Fruit fly (Drosophila melanogaster) whole organism, prepupa: ENCODE data around the gene CG34398.

ENCODE experiments used
- Blimp-1 ChIP-seq: fragments of 200-800 bp; sonication (Bioruptor generic); optimal IDR thresholded peaks from 3 replicates; lab custom pipeline; 2017; ENCODE audit warnings: missing biosample characterization, missing genetic modification characterization, mild to moderate bottlenecking, moderate library complexity, missing genetic modification reagents
- CG10631 ChIP-seq: fragments of 200-800 bp; sonication (Bioruptor generic); optimal IDR thresholded peaks from 2 replicates; lab custom pipeline; 2016; ENCODE audit warnings: missing biosample characterization, missing genetic modification characterization
- CG11294 ChIP-seq: fragments of 200-800 bp; sonication (Bioruptor generic); IDR thresholded peaks from 2 replicates; pipeline ENCODE4 v1.3.6; 2022; ENCODE audit warnings: missing biosample characterization, missing genetic modification characterization
- CG11762 ChIP-seq: fragments of 200-800 bp; sonication (Bioruptor generic); optimal IDR thresholded peaks from 3 replicates; lab custom pipeline; 2016; ENCODE audit warnings: missing biosample characterization, missing genetic modification characterization; ENCODE audit not compliant: insufficient read depth
- CG11902 ChIP-seq: fragments of 200-800 bp; sonication (Bioruptor generic); optimal IDR thresholded peaks from 3 replicates; lab custom pipeline; 2016; ENCODE audit warnings: missing biosample characterization, missing genetic modification characterization
- CG1621 ChIP-seq: fragments of 200-800 bp; sonication (Bioruptor generic); optimal IDR thresholded peaks from 3 replicates; lab custom pipeline; 2018; ENCODE audit warnings: missing biosample characterization, mild to moderate bottlenecking, missing genetic modification characterization
- CG16779 ChIP-seq: fragments of 200-800 bp; sonication (Bioruptor generic); optimal IDR thresholded peaks from 3 replicates; lab custom pipeline; 2017; ENCODE audit warnings: missing biosample characterization, mild to moderate bottlenecking, missing genetic modification characterization
- CG3032 ChIP-seq: fragments of 200-800 bp; optimal IDR thresholded peaks from 2 replicates; lab custom pipeline; 2019; ENCODE audit warnings: missing biosample characterization, mild to moderate bottlenecking, missing genetic modification characterization, moderate library complexity
- CG31627 ChIP-seq: fragments of 200-800 bp; sonication (Bioruptor generic); optimal IDR thresholded peaks from 3 replicates; lab custom pipeline; 2016; ENCODE audit warnings: missing biosample characterization, missing genetic modification characterization
- CG32006 ChIP-seq: fragments of 200-800 bp; sonication (Bioruptor generic); optimal IDR thresholded peaks from 3 replicates; lab custom pipeline; 2017; ENCODE audit warnings: missing biosample characterization, mild to moderate bottlenecking, missing genetic modification characterization
- CG34406 ChIP-seq: fragments of 200-800 bp; sonication (Bioruptor generic); optimal IDR thresholded peaks from 3 replicates; lab custom pipeline; 2016; ENCODE audit warnings: missing biosample characterization, missing genetic modification characterization
- CG3919 ChIP-seq: fragments of 200-800 bp; sonication (Bioruptor generic); optimal IDR thresholded peaks from 3 replicates; lab custom pipeline; 2016; ENCODE audit warnings: missing biosample characterization, missing genetic modification characterization
- CG4318 ChIP-seq: fragments of 200-800 bp; sonication (Bioruptor generic); optimal IDR thresholded peaks from 3 replicates; lab custom pipeline; 2017; ENCODE audit warnings: missing biosample characterization, mild to moderate bottlenecking, missing genetic modification characterization
- CG6792 ChIP-seq: fragments of 200-800 bp; sonication (Bioruptor generic); optimal IDR thresholded peaks from 3 replicates; lab custom pipeline; 2016; ENCODE audit warnings: missing biosample characterization, missing genetic modification characterization
- CG6854 ChIP-seq: fragments of 200-800 bp; sonication (Bioruptor generic); optimal IDR thresholded peaks from 2 replicates; lab custom pipeline; 2017; ENCODE audit warnings: missing biosample characterization, mild to moderate bottlenecking, missing genetic modification characterization
- CG8632 ChIP-seq: fragments of 200-800 bp; sonication (Bioruptor generic); optimal IDR thresholded peaks from 3 replicates; lab custom pipeline; 2016; ENCODE audit warnings: missing biosample characterization, missing genetic modification characterization
- CG9139 ChIP-seq: fragments of 200-800 bp; sonication (Bioruptor generic); optimal IDR thresholded peaks from 3 replicates; lab custom pipeline; 2017; ENCODE audit warnings: missing biosample characterization, mild to moderate bottlenecking, missing genetic modification characterization
- Eip75B ChIP-seq: fragments of 200-800 bp; sonication (Bioruptor generic); optimal IDR thresholded peaks from 3 replicates; lab custom pipeline; 2016; ENCODE audit warnings: missing biosample characterization, missing genetic modification characterization
- Hr38 ChIP-seq: sonication (Bioruptor generic); optimal IDR thresholded peaks from 2 replicates; lab custom pipeline; 2016; ENCODE audit warnings: missing biosample characterization, missing genetic modification characterization
- Hr39 ChIP-seq: fragments of 200-800 bp; sonication (Bioruptor generic); optimal IDR thresholded peaks from 2 replicates; lab custom pipeline; 2016; ENCODE audit warnings: missing biosample characterization, missing genetic modification characterization
- Hr4 ChIP-seq: fragments of 200-800 bp; sonication (Bioruptor generic); optimal IDR thresholded peaks from 3 replicates; lab custom pipeline; 2016; ENCODE audit warnings: missing biosample characterization, missing genetic modification characterization
- Lpt ChIP-seq: fragments of 200-800 bp; sonication (Bioruptor generic); optimal IDR thresholded peaks from 3 replicates; lab custom pipeline; 2016; ENCODE audit warnings: missing biosample characterization, missing genetic modification characterization
- Sox14 ChIP-seq: fragments of 200-800 bp; sonication (Bioruptor generic); optimal IDR thresholded peaks from 3 replicates; lab custom pipeline; 2016; ENCODE audit warnings: missing biosample characterization, missing genetic modification characterization
- Sox15 ChIP-seq: fragments of 200-800 bp; sonication (Bioruptor generic); optimal IDR thresholded peaks from 3 replicates; lab custom pipeline; 2016; ENCODE audit warnings: missing biosample characterization, missing genetic modification characterization
- acj6 ChIP-seq: fragments of 200-800 bp; sonication (Bioruptor generic); optimal IDR thresholded peaks from 3 replicates; lab custom pipeline; 2016; ENCODE audit warnings: missing biosample characterization, missing genetic modification characterization
- cyc ChIP-seq: fragments of 200-800 bp; sonication (Bioruptor generic); optimal IDR thresholded peaks from 3 replicates; lab custom pipeline; 2016; ENCODE audit warnings: missing biosample characterization, missing genetic modification characterization
- dac ChIP-seq: fragments of 200-800 bp; sonication (Bioruptor generic); optimal IDR thresholded peaks from 2 replicates; lab custom pipeline; 2017; ENCODE audit warnings: missing biosample characterization, mild to moderate bottlenecking, missing genetic modification characterization
- dsx ChIP-seq: fragments of 200-800 bp; optimal IDR thresholded peaks from 3 replicates; lab custom pipeline; 2019; ENCODE audit warnings: missing biosample characterization, mild to moderate bottlenecking, missing genetic modification characterization, moderate library complexity; ENCODE audit not compliant: poor library complexity, severe bottlenecking
- eg ChIP-seq: fragments of 200-800 bp; sonication (Bioruptor generic); IDR thresholded peaks from 3 replicates; pipeline ENCODE4 v1.3.6; 2022; ENCODE audit warnings: missing biosample characterization, missing genetic modification characterization
- fd59A ChIP-seq: fragments of 200-800 bp; sonication (Bioruptor generic); optimal IDR thresholded peaks from 2 replicates; lab custom pipeline; 2017; ENCODE audit warnings: missing biosample characterization, mild to moderate bottlenecking, missing genetic modification characterization, missing genetic modification reagents
- fkh ChIP-seq: fragments of 200-800 bp; sonication (Bioruptor generic); optimal IDR thresholded peaks from 3 replicates; lab custom pipeline; 2017; ENCODE audit warnings: missing biosample characterization, mild to moderate bottlenecking, missing genetic modification characterization, moderate library complexity
- lz ChIP-seq: fragments of 200-800 bp; sonication (Bioruptor generic); optimal IDR thresholded peaks from 3 replicates; lab custom pipeline; 2016; ENCODE audit warnings: missing biosample characterization, missing genetic modification characterization
- net ChIP-seq: fragments of 200-800 bp; sonication (Bioruptor generic); optimal IDR thresholded peaks from 3 replicates; lab custom pipeline; 2016; ENCODE audit warnings: missing biosample characterization, missing genetic modification characterization
- pdm3 ChIP-seq: fragments of 200-800 bp; sonication (Bioruptor generic); optimal IDR thresholded peaks from 3 replicates; lab custom pipeline; 2016; ENCODE audit warnings: missing biosample characterization, missing genetic modification characterization
- salr ChIP-seq, 2 experiments: fragments of 200-800 bp; sonication (Bioruptor generic); optimal IDR thresholded peaks; 3 replicates each; lab custom pipeline; 2016 to 2018; ENCODE audit warnings: missing biosample characterization in 2 of 2, missing genetic modification characterization in 2 of 2, mild to moderate bottlenecking in 1 of 2
- spab ChIP-seq: fragments of 200-800 bp; sonication (Bioruptor generic); optimal IDR thresholded peaks from 2 replicates; lab custom pipeline; 2017; ENCODE audit warnings: missing biosample characterization, mild to moderate bottlenecking, missing genetic modification characterization, missing genetic modification reagents
- svp ChIP-seq: fragments of 200-800 bp; sonication (Bioruptor generic); peaks from one replicate; lab custom pipeline; 2016; ENCODE audit warnings: missing biosample characterization, missing genetic modification characterization
- topi ChIP-seq: fragments of 200-800 bp; sonication (Bioruptor generic); optimal IDR thresholded peaks from 3 replicates; lab custom pipeline; 2016; ENCODE audit warnings: missing biosample characterization, missing genetic modification characterization

Gene CG34398

dm6 chr2L:8864564-8864963 is 34.0 kb upstream of the CG34398 start, which contains the start of gene CG32988:
CG32988 (plus strand) TSS chr2L:8864864.
- TF ChIP-seq acj6 (GFP tag; lab: Kevin White, UChicago) (no peak), Hr39 (GFP tag; lab: Kevin White, UChicago) (no peak), CG6792 (no peak), CG4318 (GFP tag; lab: Kevin White, UChicago) (no peak), CG16779 (tag; lab: Kevin White, UChicago) (no peak)

dm6 chr2L:8865550-8865949 is 33.0 kb upstream of the CG34398 start, which contains the start of gene CG32983:
CG32983 (plus strand) TSS chr2L:8865850.
- TF ChIP-seq salr (GFP tag; optimal IDR thresholded peaks at IDR 0.05; lab: Kevin White, UChicago), result no peak
- TF ChIP-seq CG11294, result no peak
- no peak for TF ChIP-seq Lpt (GFP tag; lab: Kevin White, UChicago)
- no peak for TF ChIP-seq Hr39 (GFP tag; lab: Kevin White, UChicago)

- TF ChIP-seq Sox14 (GFP tag; lab: Kevin White, UChicago) (no peak), dac (GFP tag; lab: Kevin White, UChicago) (no peak), CG9139 (GFP tag; lab: Kevin White, UChicago) (no peak), CG31627 (GFP tag; lab: Kevin White, UChicago) (no peak), lz (no peak), CG3919 (GFP tag; lab: Kevin White, UChicago) (no peak), Eip75B (no peak), CG1621 (no peak), CG6854 (no peak), fkh (GFP tag; lab: Kevin White, UChicago) (no peak), CG3032 (tag; lab: Kevin White, UChicago) (no peak), Hr38 (GFP tag; lab: Kevin White, UChicago) (no peak), net (GFP tag; lab: Kevin White, UChicago) (no peak), svp (no peak), acj6 (GFP tag; lab: Kevin White, UChicago) (no peak), CG11902 (GFP tag; lab: Kevin White, UChicago) (no peak), CG10631 (GFP tag; lab: Kevin White, UChicago) (no peak), dsx (no peak), pdm3 (GFP tag; lab: Kevin White, UChicago) (no peak), Blimp-1 (GFP tag; lab: Kevin White, UChicago) (no peak)
These were observed 32.1 kb upstream of the CG34398 start, which contains the start of gene CG9483 for dm6 chr2L:8866467-8866866. CG9483 (plus strand) TSS chr2L:8866767.

dm6 chr2L:8871677-8872076 is 26.9 kb upstream of the CG34398 start:
- no peak for TF ChIP-seq CG8632
- no peak for TF ChIP-seq CG11762
- no peak for TF ChIP-seq spab
- TF ChIP-seq fd59A, result no peak
- no peak for TF ChIP-seq eg
- TF ChIP-seq salr (GFP tag; optimal IDR thresholded peaks at IDR 0.05; lab: Kevin White, UChicago), result no peak
- TF ChIP-seq CG31627 (GFP tag; lab: Kevin White, UChicago), result no peak
- TF ChIP-seq Sox15 (GFP tag; lab: Kevin White, UChicago), result no peak
- no peak for TF ChIP-seq CG10631 (GFP tag; lab: Kevin White, UChicago)
- no peak for TF ChIP-seq Hr4 (GFP tag; lab: Kevin White, UChicago)
- no peak for TF ChIP-seq CG32006 (GFP tag; lab: Kevin White, UChicago)
- no peak for TF ChIP-seq fkh (GFP tag; lab: Kevin White, UChicago)
- no peak for TF ChIP-seq cyc (GFP tag; lab: Kevin White, UChicago)
- TF ChIP-seq topi, result no peak
- TF ChIP-seq CG34406 (GFP tag; lab: Kevin White, UChicago), result no peak
- no peak for TF ChIP-seq CG6854
- no peak for TF ChIP-seq CG16779 (tag; lab: Kevin White, UChicago)
- no peak for TF ChIP-seq Blimp-1 (GFP tag; lab: Kevin White, UChicago)
- TF ChIP-seq CG11902 (GFP tag; lab: Kevin White, UChicago), result no peak
- TF ChIP-seq, all 60 proteins: peak for 0
